Worm (Caenorhabditis elegans) whole organism, L1 larva: Measurements from ENCODE around the gene tra-4.

Experiments
- C04F5.9 ChIP-seq: sonication (generic microtip); optimal IDR thresholded peaks from 2 replicates; lab custom pipeline; 2016; ENCODE audit warnings: missing genetic modification characterization, missing compliant biosample characterization
- jun-1 ChIP-seq: fragments of 150-350 bp; optimal IDR thresholded peaks from 2 replicates; lab custom pipeline; 2014; ENCODE audit warnings: missing biosample characterization, missing genetic modification reagents, missing genetic modification characterization
- nhr-237 ChIP-seq: fragments of 150-350 bp; optimal IDR thresholded peaks from 2 replicates; lab custom pipeline; 2014; ENCODE audit warnings: missing biosample characterization, missing genetic modification characterization
- nhr-90 ChIP-seq: sonication (generic microtip); optimal IDR thresholded peaks from 2 replicates; lab custom pipeline; 2016; ENCODE audit warnings: mild to moderate bottlenecking, missing genetic modification characterization, missing compliant biosample characterization; ENCODE audit not compliant: poor library complexity
- snpc-4 ChIP-seq: fragments of 150-350 bp; optimal IDR thresholded peaks from 2 replicates; lab custom pipeline; 2014; ENCODE audit warnings: missing biosample characterization, missing genetic modification characterization
- tbx-2 ChIP-seq: sonication (generic microtip); optimal IDR thresholded peaks from 2 replicates; lab custom pipeline; 2016; ENCODE audit warnings: missing genetic modification characterization, missing compliant biosample characterization

DNA sequence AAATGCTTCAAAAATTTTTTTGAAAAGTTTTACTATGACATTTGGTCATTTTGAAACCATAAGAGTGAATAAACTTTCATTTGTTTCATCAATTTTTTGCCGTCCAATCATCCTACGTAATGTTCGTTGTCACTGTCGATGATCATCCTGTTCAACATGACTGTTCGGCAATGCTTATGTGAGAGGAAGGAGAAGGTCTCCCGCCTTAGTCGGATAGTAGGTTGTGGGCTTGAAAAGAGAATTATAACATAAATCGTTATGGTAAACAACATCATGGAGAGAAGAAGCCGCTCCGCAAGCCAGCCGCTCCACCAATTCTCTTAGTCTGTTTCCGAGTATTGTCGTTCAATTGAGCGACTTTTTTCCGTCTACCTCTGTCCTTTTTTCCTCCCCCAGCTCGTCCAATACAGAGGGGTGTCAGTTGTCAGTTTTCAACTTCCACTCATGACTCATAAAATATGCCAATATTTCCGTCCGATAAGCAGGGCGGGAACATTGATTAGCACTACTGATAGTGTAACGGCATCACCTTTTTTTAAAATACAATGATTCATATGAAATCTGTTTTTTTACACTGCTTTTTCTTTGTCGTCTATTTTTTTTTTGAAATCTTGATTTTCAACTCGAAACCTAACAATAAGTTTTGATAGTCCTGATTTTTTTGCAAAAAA is 48.8 kb upstream of the tra-4 start:
- TF ChIP-seq nhr-90 (tag; lab: Kevin White, UChicago) (no peak), C04F5.9 (tag; lab: Kevin White, UChicago) (no peak), jun-1 (tag; lab: Kevin White, UChicago) (no peak), snpc-4 (tag; lab: Kevin White, UChicago) (no peak), nhr-237 (no peak), tbx-2 (tag; lab: Kevin White, UChicago) (no peak)
